Fruit fly (Drosophila melanogaster) whole organism, embryonic: ENCODE measurements around the gene Rpp14b.
A peak's percentile ranks its signal among the peaks of the same experiment; 100 is the strongest.

Experiments used
- Adf1 ChIP-seq: fragments of 200-800 bp; sonication (Bioruptor generic); IDR thresholded peaks from 2 replicates; pipeline ENCODE4 v1.3.6; 2022; ENCODE audit warnings: missing biosample characterization, missing genetic modification characterization
- CG10209 ChIP-seq: fragments of 200-800 bp; sonication (Bioruptor generic); optimal IDR thresholded peaks from 3 replicates; lab custom pipeline; 2017; ENCODE audit warnings: missing biosample characterization, mild to moderate bottlenecking, missing genetic modification characterization, missing genetic modification reagents
- CG10462 ChIP-seq: fragments of 200-800 bp; sonication (Bioruptor generic); optimal IDR thresholded peaks from 2 replicates; lab custom pipeline; 2016; ENCODE audit warnings: missing biosample characterization, missing genetic modification characterization
- CG11398 ChIP-seq: fragments of 200-800 bp; sonication (Bioruptor generic); optimal IDR thresholded peaks from 2 replicates; lab custom pipeline; 2016; ENCODE audit warnings: missing biosample characterization, missing genetic modification characterization
- CG11695 ChIP-seq: fragments of 200-800 bp; sonication (Bioruptor generic); IDR thresholded peaks from 3 replicates; pipeline ENCODE4 v1.3.6; 2022; ENCODE audit warnings: missing biosample characterization, missing genetic modification characterization
- CG11723 ChIP-seq: fragments of 200-800 bp; sonication (Bioruptor generic); optimal IDR thresholded peaks from 2 replicates; lab custom pipeline; 2017; ENCODE audit warnings: missing biosample characterization, mild to moderate bottlenecking, missing genetic modification characterization
- CG12219 ChIP-seq: fragments of 200-800 bp; sonication (Bioruptor generic); optimal IDR thresholded peaks from 3 replicates; lab custom pipeline; 2018; ENCODE audit warnings: missing biosample characterization, mild to moderate bottlenecking, missing genetic modification characterization
- CG12299 ChIP-seq: fragments of 200-800 bp; sonication (Bioruptor generic); optimal IDR thresholded peaks from 2 replicates; lab custom pipeline; 2018; ENCODE audit warnings: missing biosample characterization, mild to moderate bottlenecking, missing genetic modification characterization
- CG15011 ChIP-seq: fragments of 200-800 bp; sonication (Bioruptor generic); optimal IDR thresholded peaks from 3 replicates; lab custom pipeline; 2018; ENCODE audit warnings: missing biosample characterization, mild to moderate bottlenecking, missing genetic modification characterization
- CG16863 ChIP-seq: fragments of 200-800 bp; sonication (Bioruptor generic); optimal IDR thresholded peaks from 3 replicates; lab custom pipeline; 2016; ENCODE audit warnings: missing biosample characterization, missing genetic modification characterization
- CG1792 ChIP-seq: fragments of 200-800 bp; sonication (Bioruptor generic); optimal IDR thresholded peaks from 2 replicates; lab custom pipeline; 2016; ENCODE audit warnings: missing biosample characterization, missing genetic modification characterization
- CG1832 ChIP-seq: fragments of 200-800 bp; sonication (Bioruptor generic); optimal IDR thresholded peaks from 2 replicates; lab custom pipeline; 2017; ENCODE audit warnings: missing biosample characterization, mild to moderate bottlenecking, missing genetic modification characterization, inconsistent platforms
- CG18599 ChIP-seq: fragments of 200-800 bp; sonication (Bioruptor generic); optimal IDR thresholded peaks from 3 replicates; lab custom pipeline; 2017; ENCODE audit warnings: missing biosample characterization, missing genetic modification characterization, mild to moderate bottlenecking, moderate library complexity, missing genetic modification reagents
- CG2116 ChIP-seq: fragments of 200-800 bp; sonication (Bioruptor generic); optimal IDR thresholded peaks from 3 replicates; lab custom pipeline; 2018; ENCODE audit warnings: missing biosample characterization, mild to moderate bottlenecking, missing genetic modification characterization
- CG2120 ChIP-seq: fragments of 200-800 bp; sonication (Bioruptor generic); optimal IDR thresholded peaks from 3 replicates; lab custom pipeline; 2016; ENCODE audit warnings: missing biosample characterization, missing genetic modification characterization
- CG32767 ChIP-seq: fragments of 200-800 bp; sonication (Bioruptor generic); IDR thresholded peaks from 2 replicates; pipeline ENCODE4 v1.3.6; 2022; ENCODE audit warnings: missing biosample characterization, missing genetic modification characterization
- CG34224 ChIP-seq: fragments of 200-800 bp; sonication (Bioruptor generic); IDR thresholded peaks from 3 replicates; pipeline ENCODE4 v1.3.6; 2022; ENCODE audit warnings: missing biosample characterization, missing genetic modification characterization; ENCODE audit not compliant: partially characterized antibody
- CG3995 ChIP-seq: fragments of 200-800 bp; sonication (Bioruptor generic); optimal IDR thresholded peaks from 3 replicates; lab custom pipeline; 2016; ENCODE audit warnings: missing biosample characterization, missing genetic modification characterization
- CG4820 ChIP-seq: fragments of 200-800 bp; sonication (Bioruptor generic); optimal IDR thresholded peaks from 3 replicates; lab custom pipeline; 2016; ENCODE audit warnings: missing biosample characterization, missing genetic modification characterization
- CG6683 ChIP-seq: fragments of 200-800 bp; sonication (Bioruptor generic); optimal IDR thresholded peaks from 2 replicates; lab custom pipeline; 2017; ENCODE audit warnings: missing biosample characterization, mild to moderate bottlenecking, missing genetic modification characterization, missing genetic modification reagents
- CG9609 ChIP-seq: fragments of 200-800 bp; sonication (Bioruptor generic); optimal IDR thresholded peaks from 3 replicates; lab custom pipeline; 2016; ENCODE audit warnings: missing biosample characterization, missing genetic modification characterization
- CG9817 ChIP-seq: fragments of 200-800 bp; sonication (Bioruptor generic); optimal IDR thresholded peaks from 2 replicates; lab custom pipeline; 2018; ENCODE audit warnings: missing biosample characterization, mild to moderate bottlenecking, missing genetic modification characterization, moderate library complexity
- D19B ChIP-seq: fragments of 200-800 bp; sonication (Bioruptor generic); optimal IDR thresholded peaks from 2 replicates; lab custom pipeline; 2017; ENCODE audit warnings: missing biosample characterization, mild to moderate bottlenecking, missing genetic modification characterization
- Ets65A ChIP-seq: fragments of 200-800 bp; sonication (Bioruptor generic); peaks from one replicate; lab custom pipeline; 2016; ENCODE audit warnings: missing biosample characterization, missing genetic modification characterization
- Fer1 ChIP-seq: fragments of 200-800 bp; sonication (Bioruptor generic); optimal IDR thresholded peaks from 2 replicates; lab custom pipeline; 2017; ENCODE audit warnings: missing biosample characterization, mild to moderate bottlenecking, missing genetic modification characterization
- GATAe ChIP-seq: fragments of 200-800 bp; sonication (Bioruptor generic); conservative IDR thresholded peaks from 2 replicates; pipeline ENCODE4 v1.3.6; 2022; ENCODE audit warnings: missing biosample characterization, missing genetic modification characterization
- Med ChIP-seq: fragments of 200-800 bp; sonication (Bioruptor generic); peaks from one replicate; lab custom pipeline; 2016; ENCODE audit warnings: missing biosample characterization, missing genetic modification characterization, mild to moderate bottlenecking, inconsistent platforms, moderate library complexity
- Six4 ChIP-seq: fragments of 200-800 bp; sonication (Bioruptor generic); optimal IDR thresholded peaks from 2 replicates; lab custom pipeline; 2016; ENCODE audit warnings: missing biosample characterization, missing genetic modification characterization
- az2 ChIP-seq: fragments of 200-800 bp; sonication (Bioruptor generic); optimal IDR thresholded peaks from 3 replicates; lab custom pipeline; 2016; ENCODE audit warnings: missing biosample characterization, missing genetic modification characterization
- btn ChIP-seq: fragments of 200-800 bp; sonication (Bioruptor generic); optimal IDR thresholded peaks from 2 replicates; lab custom pipeline; 2016; ENCODE audit warnings: missing biosample characterization, missing genetic modification characterization
- cato ChIP-seq: fragments of 200-800 bp; sonication (Bioruptor generic); optimal IDR thresholded peaks from 2 replicates; lab custom pipeline; 2016; ENCODE audit warnings: missing biosample characterization, missing genetic modification characterization, borderline replicate concordance
- crc ChIP-seq: fragments of 200-800 bp; sonication (Bioruptor generic); optimal IDR thresholded peaks from 2 replicates; lab custom pipeline; 2016; ENCODE audit warnings: missing biosample characterization, missing genetic modification characterization
- crol ChIP-seq: fragments of 200-800 bp; sonication (Bioruptor generic); IDR thresholded peaks from 2 replicates; pipeline ENCODE4 v1.3.6; 2022; ENCODE audit warnings: missing biosample characterization, missing genetic modification characterization
- danr ChIP-seq: fragments of 200-800 bp; sonication (Bioruptor generic); IDR thresholded peaks from 2 replicates; pipeline ENCODE4 v1.3.6; 2022; ENCODE audit warnings: missing biosample characterization, missing genetic modification characterization
- dpn ChIP-seq, 2 experiments: fragments of 200-800 bp; sonication (Bioruptor generic); optimal IDR thresholded peaks; 3 replicates each; lab custom pipeline; 2016; ENCODE audit warnings: missing biosample characterization in 2 of 2, missing genetic modification characterization in 2 of 2
- ewg ChIP-seq: fragments of 200-800 bp; sonication (Bioruptor generic); optimal IDR thresholded peaks from 3 replicates; lab custom pipeline; 2017; ENCODE audit warnings: mild to moderate bottlenecking, missing biosample characterization, missing genetic modification reagents, missing genetic modification characterization
- fru ChIP-seq: fragments of >200 bp; optimal IDR thresholded peaks from 2 replicates; lab custom pipeline; 2017
- h ChIP-seq: fragments of >200 bp; optimal IDR thresholded peaks from 2 replicates; lab custom pipeline; 2017
- ham ChIP-seq: fragments of 200-800 bp; sonication (Bioruptor generic); IDR thresholded peaks from 2 replicates; pipeline ENCODE4 v1.3.6; 2022; ENCODE audit warnings: missing biosample characterization, missing genetic modification characterization
- insv ChIP-seq, 2 experiments: fragments of 200-800 bp; sonication (Bioruptor generic); optimal IDR thresholded peaks; 3 replicates each; lab custom pipeline; 2016 to 2018; ENCODE audit warnings: missing biosample characterization in 2 of 2, missing genetic modification characterization in 2 of 2
- kni ChIP-seq: fragments of 200-800 bp; sonication (Bioruptor generic); optimal IDR thresholded peaks from 3 replicates; lab custom pipeline; 2017; ENCODE audit warnings: mild to moderate bottlenecking, missing biosample characterization, missing genetic modification reagents, missing genetic modification characterization
- lab ChIP-seq: fragments of 200-800 bp; sonication (Bioruptor generic); optimal IDR thresholded peaks from 3 replicates; lab custom pipeline; 2017; ENCODE audit warnings: missing biosample characterization, missing genetic modification characterization, mild to moderate bottlenecking, moderate library complexity, missing genetic modification reagents
- luna ChIP-seq: fragments of 200-800 bp; sonication (Bioruptor generic); optimal IDR thresholded peaks from 2 replicates; lab custom pipeline; 2016; ENCODE audit warnings: missing biosample characterization, missing genetic modification characterization
- maf-S ChIP-seq: fragments of 200-800 bp; sonication (Bioruptor generic); optimal IDR thresholded peaks from 2 replicates; lab custom pipeline; 2016; ENCODE audit warnings: missing biosample characterization, missing genetic modification characterization
- mld ChIP-seq: fragments of 200-800 bp; sonication (Bioruptor generic); IDR thresholded peaks from 3 replicates; pipeline ENCODE4 v1.3.6; 2022; ENCODE audit warnings: missing biosample characterization, missing genetic modification characterization; ENCODE audit not compliant: partially characterized antibody
- sens-2 ChIP-seq: fragments of 200-800 bp; sonication (Bioruptor generic); IDR thresholded peaks from 2 replicates; pipeline ENCODE4 v1.3.6; 2022; ENCODE audit warnings: missing biosample characterization, missing genetic modification characterization
- sisA ChIP-seq: fragments of 200-800 bp; sonication (Bioruptor generic); IDR thresholded peaks from 2 replicates; pipeline ENCODE4 v1.3.6; 2022; ENCODE audit warnings: missing biosample characterization, missing genetic modification characterization
- sqz ChIP-seq: fragments of 200-800 bp; sonication (Bioruptor generic); optimal IDR thresholded peaks from 3 replicates; lab custom pipeline; 2018; ENCODE audit warnings: missing biosample characterization, mild to moderate bottlenecking, missing genetic modification characterization
- sr ChIP-seq: fragments of 200-800 bp; sonication (Bioruptor generic); IDR thresholded peaks from 3 replicates; pipeline ENCODE4 v1.3.6; 2022; ENCODE audit warnings: missing biosample characterization, missing genetic modification characterization
- ssp ChIP-seq: fragments of 200-800 bp; sonication (Bioruptor generic); IDR thresholded peaks from 2 replicates; pipeline ENCODE4 v1.3.6; 2022; ENCODE audit warnings: missing biosample characterization, missing genetic modification characterization
- unpg ChIP-seq: fragments of 200-800 bp; sonication (Bioruptor generic); optimal IDR thresholded peaks from 3 replicates; lab custom pipeline; 2018; ENCODE audit warnings: missing biosample characterization, mild to moderate bottlenecking, missing genetic modification characterization, moderate library complexity
- vnd ChIP-seq: fragments of 200-800 bp; sonication (Bioruptor generic); IDR thresholded peaks from 3 replicates; pipeline ENCODE4 v1.3.6; 2022; ENCODE audit warnings: missing biosample characterization, missing genetic modification characterization; ENCODE audit not compliant: partially characterized antibody

Rpp14b gene

dm6 chr3R:30099341-30099871, 43.6 kb downstream of the Rpp14b start (continued):
- no peak for TF ChIP-seq ham (GFP tag; lab: Robert Waterston, UW)
- peak; percentile 80 for TF ChIP-seq CG34224 (GFP tag; lab: Robert Waterston, UW)
- no peak for TF ChIP-seq CG2120
- no peak for TF ChIP-seq sens-2 (GFP tag; lab: Robert Waterston, UW)
- TF ChIP-seq Six4 (GFP tag; lab: Kevin White, UChicago), result no peak
- TF ChIP-seq dpn (GFP tag; optimal IDR thresholded peaks at IDR 0.05; lab: Kevin White, UChicago), result no peak
- TF ChIP-seq CG11695, result no peak
- no peak for TF ChIP-seq CG16863
- no peak for TF ChIP-seq CG2116 (GFP tag; lab: Kevin White, UChicago)
- TF ChIP-seq az2 (GFP tag; lab: Kevin White, UChicago), result no peak
- TF ChIP-seq mld, result no peak
- TF ChIP-seq CG4820 (GFP tag; lab: Kevin White, UChicago), result no peak
- TF ChIP-seq CG18599, result no peak
- TF ChIP-seq Med (GFP tag; lab: Kevin White, UChicago), result peak; percentile 58
- no peak for TF ChIP-seq CG10462 (GFP tag; lab: Kevin White, UChicago)
- TF ChIP-seq sisA, result no peak
- TF ChIP-seq CG6683 (GFP tag; lab: Kevin White, UChicago), result no peak
- TF ChIP-seq crc, result no peak
- TF ChIP-seq luna, result no peak
- TF ChIP-seq sqz (GFP tag; lab: Kevin White, UChicago), result peak; percentile 63
- TF ChIP-seq CG3995 (GFP tag; lab: Kevin White, UChicago), result no peak
- no peak for TF ChIP-seq CG10209 (GFP tag; lab: Kevin White, UChicago)
- TF ChIP-seq unpg (GFP tag; lab: Kevin White, UChicago), result no peak
- no peak for TF ChIP-seq CG9609 (GFP tag; lab: Kevin White, UChicago)
- TF ChIP-seq fru, result no peak
- no peak for TF ChIP-seq kni (GFP tag; lab: Kevin White, UChicago)
- no peak for TF ChIP-seq cato (GFP tag; lab: Kevin White, UChicago)
- 0 out of 2 replicates have a peak, but pooled peaks have one; percentile 28 for TF ChIP-seq crol (GFP tag; lab: Robert Waterston, UW)
- TF ChIP-seq GATAe, result no peak
- no peak for TF ChIP-seq vnd (GFP tag; lab: Robert Waterston, UW)
- no peak for TF ChIP-seq ewg (GFP tag; lab: Kevin White, UChicago)
- TF ChIP-seq btn (GFP tag; lab: Kevin White, UChicago), result no peak
- TF ChIP-seq CG15011 (GFP tag; lab: Kevin White, UChicago), result no peak
- no peak for TF ChIP-seq insv (GFP tag; optimal IDR thresholded peaks at IDR 0.05; lab: Kevin White, UChicago)
- TF ChIP-seq CG1792 (GFP tag; lab: Kevin White, UChicago), result no peak
- TF ChIP-seq CG1832 (GFP tag; lab: Kevin White, UChicago), result no peak
- no peak for TF ChIP-seq maf-S
- TF ChIP-seq Ets65A (GFP tag; lab: Kevin White, UChicago), result no peak
- no peak for TF ChIP-seq ssp (GFP tag; lab: Robert Waterston, UW)
- TF ChIP-seq sr (GFP tag; lab: Robert Waterston, UW), result no peak
- TF ChIP-seq Adf1 (GFP tag; lab: Robert Waterston, UW), result peak; percentile 80
- TF ChIP-seq D19B (GFP tag; lab: Kevin White, UChicago), result no peak
- TF ChIP-seq CG11398 (GFP tag; lab: Kevin White, UChicago), result no peak
- TF ChIP-seq Fer1 (GFP tag; lab: Kevin White, UChicago), result no peak
- TF ChIP-seq CG11723 (GFP tag; lab: Kevin White, UChicago), result no peak
- no peak for TF ChIP-seq lab
- TF ChIP-seq CG9817 (tag; lab: Kevin White, UChicago), result no peak
- TF ChIP-seq CG12299 (tag; lab: Kevin White, UChicago), result no peak
- TF ChIP-seq danr (GFP tag; lab: Robert Waterston, UW), result no peak
- TF ChIP-seq CG32767 (GFP tag; lab: Robert Waterston, UW), result no peak
- TF ChIP-seq CG12219 (GFP tag; lab: Kevin White, UChicago), result no peak
- TF ChIP-seq h (lab: Kevin White, UChicago), result no peak
